Fruit fly (Drosophila melanogaster) whole organism, embryonic: ENCODE measurements around the gene CG6785.

Experiments used
- CG12155 ChIP-seq: fragments of 200-800 bp; sonication (Bioruptor generic); optimal IDR thresholded peaks from 3 replicates; lab custom pipeline; 2016; ENCODE audit warnings: missing biosample characterization, missing genetic modification characterization
- CG13624 ChIP-seq: fragments of 200-800 bp; sonication (Bioruptor generic); optimal IDR thresholded peaks from 2 replicates; lab custom pipeline; 2016; ENCODE audit warnings: missing biosample characterization, missing genetic modification characterization
- CG13775 ChIP-seq: fragments of 200-800 bp; sonication (Bioruptor generic); optimal IDR thresholded peaks from 3 replicates; lab custom pipeline; 2017; ENCODE audit warnings: missing biosample characterization, mild to moderate bottlenecking, missing genetic modification characterization
- CG16863 ChIP-seq: fragments of 200-800 bp; sonication (Bioruptor generic); optimal IDR thresholded peaks from 3 replicates; lab custom pipeline; 2016; ENCODE audit warnings: missing biosample characterization, missing genetic modification characterization
- CG2116 ChIP-seq: fragments of 200-800 bp; sonication (Bioruptor generic); optimal IDR thresholded peaks from 3 replicates; lab custom pipeline; 2018; ENCODE audit warnings: missing biosample characterization, mild to moderate bottlenecking, missing genetic modification characterization
- CG6654 ChIP-seq: fragments of 200-800 bp; sonication (Bioruptor generic); optimal IDR thresholded peaks from 2 replicates; lab custom pipeline; 2017; ENCODE audit warnings: missing biosample characterization, mild to moderate bottlenecking, missing genetic modification characterization
- CG9932 ChIP-seq: fragments of 200-800 bp; sonication (Bioruptor generic); IDR thresholded peaks from 2 replicates; pipeline ENCODE4 v1.3.6; 2022; ENCODE audit warnings: missing biosample characterization, missing genetic modification characterization
- Chrac-16 ChIP-seq: fragments of 200-800 bp; sonication (Bioruptor generic); optimal IDR thresholded peaks from 3 replicates; lab custom pipeline; 2016; ENCODE audit warnings: missing biosample characterization, missing genetic modification characterization
- E2f2 ChIP-seq: fragments of 200-800 bp; sonication (Bioruptor generic); IDR thresholded peaks from 2 replicates; pipeline ENCODE4 v1.3.6; 2022; ENCODE audit warnings: missing biosample characterization, missing genetic modification characterization
- Ets97D ChIP-seq: fragments of 200-800 bp; sonication (Bioruptor generic); optimal IDR thresholded peaks from 3 replicates; lab custom pipeline; 2016; ENCODE audit warnings: missing biosample characterization, missing genetic modification characterization
- Fer1 ChIP-seq: fragments of 200-800 bp; sonication (Bioruptor generic); optimal IDR thresholded peaks from 2 replicates; lab custom pipeline; 2017; ENCODE audit warnings: missing biosample characterization, mild to moderate bottlenecking, missing genetic modification characterization
- HLH4C ChIP-seq: fragments of 200-800 bp; sonication (Bioruptor generic); IDR thresholded peaks from 3 replicates; pipeline ENCODE4 v1.3.6; 2022; ENCODE audit warnings: missing biosample characterization, missing genetic modification characterization; ENCODE audit not compliant: partially characterized antibody
- HLH54F ChIP-seq: fragments of 200-800 bp; sonication (Bioruptor generic); optimal IDR thresholded peaks from 3 replicates; lab custom pipeline; 2016; ENCODE audit warnings: missing biosample characterization, missing genetic modification characterization
- Kr ChIP-seq: fragments of 200-800 bp; sonication (Bioruptor generic); optimal IDR thresholded peaks from 2 replicates; lab custom pipeline; 2017; ENCODE audit warnings: missing biosample characterization, mild to moderate bottlenecking, missing genetic modification characterization
- MBD-R2 ChIP-seq: fragments of 200-800 bp; sonication (Bioruptor generic); IDR thresholded peaks from 2 replicates; pipeline ENCODE4 v1.3.6; 2022; ENCODE audit warnings: missing biosample characterization, missing genetic modification characterization
- MESR4 ChIP-seq: fragments of 200-800 bp; sonication (Bioruptor generic); optimal IDR thresholded peaks from 2 replicates; lab custom pipeline; 2018; ENCODE audit warnings: missing biosample characterization, mild to moderate bottlenecking, missing genetic modification characterization, moderate library complexity
- Mad ChIP-seq: fragments of 200-800 bp; sonication (Bioruptor generic); optimal IDR thresholded peaks from 2 replicates; lab custom pipeline; 2016; ENCODE audit warnings: missing biosample characterization, missing genetic modification characterization
- NK7.1 ChIP-seq: fragments of 200-800 bp; sonication (Bioruptor generic); optimal IDR thresholded peaks from 3 replicates; lab custom pipeline; 2016; ENCODE audit warnings: missing biosample characterization, missing genetic modification characterization
- Oaz ChIP-seq: fragments of 200-800 bp; sonication (Bioruptor generic); IDR thresholded peaks from 2 replicates; pipeline ENCODE4 v1.3.6; 2022; ENCODE audit warnings: missing biosample characterization, missing genetic modification characterization
- Rfx ChIP-seq: fragments of 200-800 bp; sonication (Bioruptor generic); IDR thresholded peaks from 2 replicates; pipeline ENCODE4 v1.3.6; 2022; ENCODE audit warnings: missing biosample characterization, missing genetic modification characterization
- Side ChIP-seq: fragments of 200-800 bp; sonication (Bioruptor generic); optimal IDR thresholded peaks from 2 replicates; lab custom pipeline; 2016; ENCODE audit warnings: missing biosample characterization, missing genetic modification characterization
- Sin3A ChIP-seq: fragments of >200 bp; optimal IDR thresholded peaks from 2 replicates; lab custom pipeline; 2018
- Sry-δ ChIP-seq: fragments of 200-800 bp; sonication (Bioruptor generic); optimal IDR thresholded peaks from 2 replicates; lab custom pipeline; 2016; ENCODE audit warnings: missing biosample characterization, missing genetic modification characterization
- YL-1 ChIP-seq: fragments of 200-800 bp; sonication (Bioruptor generic); optimal IDR thresholded peaks from 3 replicates; lab custom pipeline; 2017; ENCODE audit warnings: missing biosample characterization, mild to moderate bottlenecking, missing genetic modification characterization
- ato ChIP-seq: fragments of 200-800 bp; sonication (Bioruptor generic); IDR thresholded peaks from 2 replicates; pipeline ENCODE4 v1.3.6; 2022; ENCODE audit warnings: missing biosample characterization, missing genetic modification characterization; ENCODE audit not compliant: partially characterized antibody
- crol ChIP-seq: fragments of 200-800 bp; sonication (Bioruptor generic); IDR thresholded peaks from 2 replicates; pipeline ENCODE4 v1.3.6; 2022; ENCODE audit warnings: missing biosample characterization, missing genetic modification characterization
- dm ChIP-seq: fragments of 200-800 bp; sonication (Bioruptor generic); optimal IDR thresholded peaks from 3 replicates; lab custom pipeline; 2016; ENCODE audit warnings: missing biosample characterization, missing genetic modification characterization
- fru ChIP-seq: fragments of >200 bp; optimal IDR thresholded peaks from 2 replicates; lab custom pipeline; 2017
- ftz-f1 ChIP-seq: fragments of 200-800 bp; sonication (Bioruptor generic); optimal IDR thresholded peaks from 2 replicates; lab custom pipeline; 2016; ENCODE audit warnings: missing biosample characterization, missing genetic modification characterization
- gfzf ChIP-seq: fragments of 200-800 bp; sonication (Bioruptor generic); optimal IDR thresholded peaks from 2 replicates; lab custom pipeline; 2016; ENCODE audit warnings: missing biosample characterization, mild to moderate bottlenecking, missing genetic modification characterization, moderate library complexity
- grau ChIP-seq: fragments of 200-800 bp; optimal IDR thresholded peaks from 3 replicates; lab custom pipeline; 2019; ENCODE audit warnings: missing biosample characterization, mild to moderate bottlenecking, missing genetic modification characterization, moderate library complexity
- hb ChIP-seq: fragments of 200-800 bp; sonication (Bioruptor generic); IDR thresholded peaks from 3 replicates; pipeline ENCODE4 v1.3.6; 2022; ENCODE audit warnings: missing biosample characterization, missing genetic modification characterization; ENCODE audit not compliant: partially characterized antibody
- her ChIP-seq: fragments of 200-800 bp; sonication (Bioruptor generic); optimal IDR thresholded peaks from 2 replicates; lab custom pipeline; 2016; ENCODE audit warnings: missing biosample characterization, missing genetic modification characterization
- lmd ChIP-seq: fragments of 200-800 bp; sonication (Bioruptor generic); IDR thresholded peaks from 2 replicates; pipeline ENCODE4 v1.3.6; 2022; ENCODE audit warnings: missing biosample characterization, missing genetic modification characterization
- nau ChIP-seq: fragments of 200-800 bp; sonication (Bioruptor generic); optimal IDR thresholded peaks from 3 replicates; lab custom pipeline; 2017; ENCODE audit warnings: missing biosample characterization, mild to moderate bottlenecking, missing genetic modification characterization, missing genetic modification reagents
- nerfin-1 ChIP-seq: fragments of 200-800 bp; sonication (Bioruptor generic); optimal IDR thresholded peaks from 3 replicates; lab custom pipeline; 2019; ENCODE audit warnings: missing biosample characterization, mild to moderate bottlenecking, missing genetic modification characterization, moderate library complexity
- onecut ChIP-seq: fragments of 200-800 bp; sonication (Bioruptor generic); IDR thresholded peaks from 2 replicates; pipeline ENCODE4 v1.3.6; 2022; ENCODE audit warnings: missing biosample characterization, missing genetic modification characterization
- phol ChIP-seq: fragments of 200-800 bp; sonication (Bioruptor generic); optimal IDR thresholded peaks from 3 replicates; lab custom pipeline; 2018; ENCODE audit warnings: missing biosample characterization, mild to moderate bottlenecking, missing genetic modification characterization, moderate library complexity
- pzg ChIP-seq: fragments of 200-800 bp; sonication (Bioruptor generic); optimal IDR thresholded peaks from 3 replicates; lab custom pipeline; 2018; ENCODE audit warnings: missing biosample characterization, mild to moderate bottlenecking, missing genetic modification characterization, moderate library complexity
- seq ChIP-seq: fragments of 200-800 bp; sonication (Bioruptor generic); IDR thresholded peaks from 2 replicates; pipeline ENCODE4 v1.3.6; 2022; ENCODE audit warnings: missing biosample characterization, missing genetic modification characterization
- vnd ChIP-seq: fragments of 200-800 bp; sonication (Bioruptor generic); IDR thresholded peaks from 3 replicates; pipeline ENCODE4 v1.3.6; 2022; ENCODE audit warnings: missing biosample characterization, missing genetic modification characterization; ENCODE audit not compliant: partially characterized antibody

The CG6785 gene

dm6 chr2L:12038177-12038581 is 6.8 kb downstream of the CG6785 start, which contains the start of gene Tom70 (continued):
- TF ChIP-seq ato (0 out of 2 replicates have a peak, but pooled peaks have one; percentile 21), hb (GFP tag; lab: Robert Waterston, UW) (no peak), Chrac-16 (GFP tag; lab: Kevin White, UChicago) (no peak), CG13775 (GFP tag; lab: Kevin White, UChicago) (no peak), nau (no peak), fru (lab: Kevin White, UChicago) (no peak), phol (peak; percentile 3), CG2116 (GFP tag; lab: Kevin White, UChicago) (peak; percentile 43), onecut (GFP tag; lab: Robert Waterston, UW) (peak; percentile 87), NK7.1 (no peak), CG13624 (peak; percentile 16), Oaz (GFP tag; lab: Robert Waterston, UW) (no peak), CG9932 (no peak), E2f2 (GFP tag; lab: Robert Waterston, UW) (peak; percentile 53), pzg (GFP tag; lab: Kevin White, UChicago) (peak; percentile 63), vnd (GFP tag; lab: Robert Waterston, UW) (peak; percentile 48; the same call in 2 of the 3 replicates), Rfx (GFP tag; lab: Robert Waterston, UW) (no peak), Mad (no peak), crol (GFP tag; lab: Robert Waterston, UW) (0 out of 2 replicates have a peak, but pooled peaks have one; percentile 10), gfzf (GFP tag; lab: Kevin White, UChicago) (peak; percentile 3), nerfin-1 (tag; lab: Kevin White, UChicago) (peak; percentile 51), Ets97D (GFP tag; lab: Kevin White, UChicago) (peak; percentile 17), dm (GFP tag; lab: Kevin White, UChicago) (peak; percentile 56), Kr (no peak), seq (GFP tag; lab: Robert Waterston, UW) (no peak), MESR4 (GFP tag; lab: Kevin White, UChicago) (peak; percentile 79), Sin3A (lab: Kevin White, UChicago) (no peak), Fer1 (GFP tag; lab: Kevin White, UChicago) (peak; percentile 21), grau (tag; lab: Kevin White, UChicago) (no peak), HLH54F (GFP tag; lab: Kevin White, UChicago) (no peak), CG6654 (no peak), her (GFP tag; lab: Kevin White, UChicago) (no peak), Sry-δ (GFP tag; lab: Kevin White, UChicago) (peak; percentile 58), HLH4C (peak; percentile 54; the same call in 1 of the 3 replicates)

- TF ChIP-seq ftz-f1 (GFP tag; lab: Kevin White, UChicago) (no peak), CG16863 (no peak), CG12155 (no peak), Side (GFP tag; lab: Kevin White, UChicago) (no peak), lmd (GFP tag; lab: Robert Waterston, UW) (no peak), MBD-R2 (GFP tag; lab: Robert Waterston, UW) (no peak), YL-1 (GFP tag; lab: Kevin White, UChicago) (no peak)
Measured at dm6 chr2L:12033890-12034289, 11.1 kb downstream of the CG6785 start, which contains the start of gene CG18788. Gene CG18788 (plus strand): TSS chr2L:12034190.
